Worm (Caenorhabditis elegans) whole organism, L3 larva: ENCODE measurements around the gene Y40B10A.9.

ENCODE experiments used
- R02D3.7 ChIP-seq: fragments of 150-350 bp; optimal IDR thresholded peaks from 2 replicates; lab custom pipeline; 2014; ENCODE audit warnings: missing biosample characterization, missing genetic modification characterization
- ama-1 ChIP-seq: fragments of 150-350 bp; optimal IDR thresholded peaks from 2 replicates; lab custom pipeline; 2018
- ceh-16 ChIP-seq: sonication (generic microtip); optimal IDR thresholded peaks from 2 replicates; lab custom pipeline; 2017; ENCODE audit warnings: missing biosample characterization, missing genetic modification characterization
- ceh-28 ChIP-seq: fragments of 150-350 bp; optimal IDR thresholded peaks from 2 replicates; lab custom pipeline; 2014; ENCODE audit warnings: missing biosample characterization, missing genetic modification reagents, missing genetic modification characterization
- ceh-82 ChIP-seq: fragments of 150-350 bp; optimal IDR thresholded peaks from 2 replicates; lab custom pipeline; 2014; ENCODE audit warnings: missing biosample characterization, missing genetic modification characterization
- elt-3 ChIP-seq, 3 experiments: fragments of 150-350 bp in 1 of 3; sonication (generic microtip) in 2 of 3; optimal IDR thresholded peaks; 2 replicates in 2 of 3; 4 replicates in 1 of 3; lab custom pipeline; 2014 to 2017; ENCODE audit warnings: missing biosample characterization in 3 of 3, missing genetic modification characterization in 3 of 3
- jun-1 ChIP-seq: fragments of 150-350 bp; optimal IDR thresholded peaks from 2 replicates; lab custom pipeline; 2014; ENCODE audit warnings: missing biosample characterization, missing genetic modification reagents, missing genetic modification characterization
- lin-39 ChIP-seq: fragments of 150-350 bp; optimal IDR thresholded peaks from 2 replicates; lab custom pipeline; 2018; ENCODE audit warnings: missing biosample characterization, missing genetic modification reagents, missing genetic modification characterization
- mdl-1 ChIP-seq: fragments of 150-350 bp; optimal IDR thresholded peaks from 2 replicates; lab custom pipeline; 2014; ENCODE audit warnings: missing biosample characterization, missing genetic modification characterization
- nhr-11 ChIP-seq: fragments of 150-350 bp; optimal IDR thresholded peaks from 2 replicates; lab custom pipeline; 2014; ENCODE audit warnings: missing biosample characterization, missing genetic modification characterization
- pha-4 ChIP-seq: fragments of 150-350 bp; optimal IDR thresholded peaks from 2 replicates; lab custom pipeline; 2014; ENCODE audit warnings: missing biosample characterization, missing genetic modification reagents, missing genetic modification characterization
- sea-2 ChIP-seq: fragments of 150-350 bp; sonication (generic microtip); optimal IDR thresholded peaks from 4 replicates; lab custom pipeline; 2014; ENCODE audit warnings: missing biosample characterization, missing genetic modification reagents, missing genetic modification characterization
- snpc-4 ChIP-seq: fragments of 150-350 bp; optimal IDR thresholded peaks from 2 replicates; lab custom pipeline; 2014; ENCODE audit warnings: missing biosample characterization, missing genetic modification characterization
- tbx-2 ChIP-seq: sonication (generic microtip); optimal IDR thresholded peaks from 2 replicates; lab custom pipeline; 2016; ENCODE audit warnings: mild to moderate bottlenecking, missing genetic modification characterization, missing compliant biosample characterization

- no peak for TF ChIP-seq ceh-82 (tag; lab: Kevin White, UChicago)
- no peak for TF ChIP-seq nhr-11 (tag; lab: Kevin White, UChicago)
- TF ChIP-seq lin-39 (tag; lab: Kevin White, UChicago), result no peak
- no peak for TF ChIP-seq tbx-2 (tag; lab: Kevin White, UChicago)
- no peak for TF ChIP-seq elt-3 (tag; optimal IDR thresholded peaks at IDR 0.05; lab: Kevin White, UChicago)
- no peak for TF ChIP-seq pha-4 (tag; lab: Kevin White, UChicago)
- TF ChIP-seq jun-1 (tag; lab: Kevin White, UChicago), result no peak
- no peak for TF ChIP-seq ceh-28 (tag; lab: Kevin White, UChicago)
- no peak for TF ChIP-seq ceh-16 (tag; lab: Kevin White, UChicago)
- TF ChIP-seq snpc-4 (tag; lab: Kevin White, UChicago), result no peak
- TF ChIP-seq R02D3.7 (tag; lab: Kevin White, UChicago), result no peak
- no peak for TF ChIP-seq sea-2 (GFP tag; lab: Kevin White, UChicago)
- no peak for TF ChIP-seq ama-1
- TF ChIP-seq mdl-1 (tag; lab: Kevin White, UChicago), result no peak
Observed at ce11 chrV:2021283-2021682, 51.4 kb downstream of the Y40B10A.9 start.
